Fruit fly (Drosophila melanogaster) whole organism: Measurements from ENCODE around the gene Art4.

ENCODE experiments used
- CG8478 ChIP-seq: fragments of >200 bp; optimal IDR thresholded peaks from 2 replicates; lab custom pipeline; 2018; ENCODE audit warnings: inconsistent platforms
- Dll ChIP-seq: fragments of >200 bp; optimal IDR thresholded peaks from 2 replicates; lab custom pipeline; 2017
- pan ChIP-seq: fragments of >200 bp; optimal IDR thresholded peaks from 2 replicates; lab custom pipeline; 2017
- psq ChIP-seq: fragments of >200 bp; optimal IDR thresholded peaks from 2 replicates; lab custom pipeline; 2017
- usp ChIP-seq: fragments of >200 bp; optimal IDR thresholded peaks from 2 replicates; lab custom pipeline; 2017; ENCODE audit warnings: missing biosample characterization, missing genetic modification characterization, mixed read lengths

DNA sequence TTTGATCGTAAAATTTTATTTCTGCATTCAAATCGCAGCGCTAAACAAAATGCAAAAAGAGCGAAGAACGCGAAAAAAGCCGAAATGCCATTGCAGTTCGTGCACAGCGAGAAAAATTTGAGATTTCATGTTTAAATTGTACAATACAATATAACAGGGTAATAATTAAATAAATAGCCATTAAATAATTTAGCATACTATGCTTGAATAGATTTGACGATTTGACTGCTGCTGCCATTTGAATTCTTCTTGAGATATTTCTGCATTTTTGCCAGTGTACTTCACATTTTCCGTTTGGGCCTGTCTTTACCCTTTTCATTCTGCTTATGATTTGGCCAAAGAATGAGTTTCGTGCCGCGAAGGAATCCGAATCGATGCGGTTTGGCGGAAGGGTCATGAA is 51.0 kb downstream of the Art4 start:
- no peak for TF ChIP-seq psq (lab: Kevin White, UChicago)
- no peak for TF ChIP-seq CG8478 (lab: Kevin White, UChicago)
- no peak for TF ChIP-seq pan (lab: Kevin White, UChicago)
- TF ChIP-seq usp (GFP tag; lab: Kevin White, UChicago), result no peak
- TF ChIP-seq Dll, result no peak
